Worm (Caenorhabditis elegans) whole organism, young adult: Measurements from ENCODE around the gene cht-6.

Source experiments
- B0261.1 ChIP-seq: sonication (generic microtip); optimal IDR thresholded peaks from 2 replicates; lab custom pipeline; 2016; ENCODE audit warnings: mild to moderate bottlenecking, missing genetic modification characterization, moderate library complexity, missing compliant biosample characterization
- B0336.3 ChIP-seq: fragments of 200-800 bp; sonication (Bioruptor generic); IDR thresholded peaks from 2 replicates; pipeline ENCODE4 v1.3.6; 2022; ENCODE audit warnings: missing genetic modification characterization, missing compliant biosample characterization
- D2030.7 ChIP-seq: fragments of 200-800 bp; sonication (Bioruptor generic); IDR thresholded peaks from 2 replicates; pipeline ENCODE4 v1.3.6; 2022; ENCODE audit warnings: missing genetic modification reagents, missing genetic modification characterization, missing compliant biosample characterization
- F22D6.2 ChIP-seq: sonication (generic microtip); optimal IDR thresholded peaks from 2 replicates; lab custom pipeline; 2016; ENCODE audit warnings: mild to moderate bottlenecking, missing genetic modification characterization, missing compliant biosample characterization
- F33H1.4 ChIP-seq: fragments of 200-800 bp; sonication (Bioruptor generic); IDR thresholded peaks from 2 replicates; pipeline ENCODE4 v1.3.6; 2022; ENCODE audit warnings: missing genetic modification reagents, missing genetic modification characterization, missing compliant biosample characterization
- F39B2.1 ChIP-seq: fragments of 200-800 bp; sonication (Bioruptor generic); IDR thresholded peaks from 2 replicates; pipeline ENCODE4 v1.3.6; 2022; ENCODE audit warnings: missing genetic modification reagents, missing genetic modification characterization, missing compliant biosample characterization
- Y67H2A.10 ChIP-seq: fragments of 200-800 bp; sonication (Bioruptor generic); conservative IDR thresholded peaks from 2 replicates; pipeline ENCODE4 v1.3.6; 2022; ENCODE audit warnings: missing genetic modification reagents, missing genetic modification characterization, missing compliant biosample characterization
- ZK185.1 ChIP-seq: sonication (generic microtip); optimal IDR thresholded peaks from 2 replicates; lab custom pipeline; 2016; ENCODE audit warnings: mild to moderate bottlenecking, missing genetic modification characterization, missing compliant biosample characterization; ENCODE audit not compliant: poor library complexity, severe bottlenecking
- ama-1 ChIP-seq, 3 experiments: fragments of 150-350 bp in 1 of 3; sonication (generic microtip) in 2 of 3; optimal IDR thresholded peaks; 2 replicates each; lab custom pipeline; 2014 to 2018; ENCODE audit warnings: missing biosample characterization in 2 of 3, missing genetic modification characterization in 2 of 3, missing genetic modification reagents in 2 of 3
- aptf-2 ChIP-seq: fragments of 200-800 bp; sonication (Bioruptor generic); conservative IDR thresholded peaks from 2 replicates; pipeline ENCODE4 v1.3.6; 2022; ENCODE audit warnings: missing genetic modification reagents, missing genetic modification characterization, missing compliant biosample characterization
- aptf-3 ChIP-seq: fragments of 200-800 bp; sonication (Bioruptor generic); IDR thresholded peaks from 2 replicates; pipeline ENCODE4 v1.3.6; 2022; ENCODE audit warnings: missing genetic modification characterization, missing compliant biosample characterization
- attf-5 ChIP-seq: fragments of 200-800 bp; sonication (Bioruptor generic); optimal IDR thresholded peaks from 2 replicates; lab custom pipeline; 2018; ENCODE audit warnings: mild to moderate bottlenecking, missing genetic modification characterization, missing compliant biosample characterization
- attf-6 ChIP-seq: fragments of 200-800 bp; sonication (Bioruptor generic); IDR thresholded peaks from 2 replicates; pipeline ENCODE4 v1.3.6; 2022; ENCODE audit warnings: missing genetic modification reagents, missing genetic modification characterization, missing compliant biosample characterization
- ceh-40 ChIP-seq: fragments of 200-800 bp; sonication (Bioruptor generic); IDR thresholded peaks from 2 replicates; pipeline ENCODE4 v1.3.6; 2022; ENCODE audit warnings: missing genetic modification characterization, missing compliant biosample characterization
- die-1 ChIP-seq: sonication (generic microtip); optimal IDR thresholded peaks from 2 replicates; lab custom pipeline; 2016; ENCODE audit warnings: missing genotype, mild to moderate bottlenecking, missing genetic modification characterization, missing compliant biosample characterization
- egrh-3 ChIP-seq: fragments of 200-800 bp; sonication (Bioruptor generic); IDR thresholded peaks from 2 replicates; pipeline ENCODE4 v1.3.6; 2022; ENCODE audit warnings: missing genetic modification reagents, missing genetic modification characterization, missing compliant biosample characterization
- ets-4 ChIP-seq: fragments of 200-800 bp; sonication (Bioruptor generic); optimal IDR thresholded peaks from 2 replicates; lab custom pipeline; 2018; ENCODE audit warnings: mild to moderate bottlenecking, missing genetic modification characterization, missing compliant biosample characterization
- hlh-12 ChIP-seq: sonication (generic microtip); optimal IDR thresholded peaks from 2 replicates; lab custom pipeline; 2016; ENCODE audit warnings: missing genetic modification characterization, missing compliant biosample characterization
- hmg-1.2 ChIP-seq: fragments of 200-800 bp; sonication (Bioruptor generic); IDR thresholded peaks from 2 replicates; pipeline ENCODE4 v1.3.6; 2022; ENCODE audit warnings: missing genetic modification reagents, missing genetic modification characterization, missing compliant biosample characterization
- let-607 ChIP-seq, 2 experiments: fragments of 200-800 bp in 1 of 2; sonication (Bioruptor generic) in 1 of 2; sonication (generic microtip) in 1 of 2; optimal IDR thresholded peaks; 2 replicates each; lab custom pipeline; 2016 to 2018; ENCODE audit warnings: mild to moderate bottlenecking in 2 of 2, missing compliant biosample characterization in 2 of 2, missing genetic modification characterization in 2 of 2, moderate library complexity in 2 of 2, missing genotype in 1 of 2
- lin-35 ChIP-seq, 3 experiments: fragments of 150-350 bp in 2 of 3; sonication (generic microtip) in 1 of 3; optimal IDR thresholded peaks; 2 replicates each; lab custom pipeline; 2014 to 2018; ENCODE audit warnings: missing biosample characterization in 3 of 3, missing genetic modification characterization in 3 of 3, missing genetic modification reagents in 3 of 3
- lin-40 ChIP-seq: sonication (generic microtip); optimal IDR thresholded peaks from 2 replicates; lab custom pipeline; 2016; ENCODE audit warnings: missing genetic modification characterization, mild to moderate bottlenecking, missing compliant biosample characterization, missing genotype, missing genetic modification reagents
- lin-54 ChIP-seq: fragments of 200-800 bp; sonication (Bioruptor generic); optimal IDR thresholded peaks from 2 replicates; lab custom pipeline; 2018; ENCODE audit warnings: mild to moderate bottlenecking, missing genetic modification characterization, missing compliant biosample characterization
- lsy-27 ChIP-seq: sonication (generic microtip); optimal IDR thresholded peaks from 2 replicates; lab custom pipeline; 2017; ENCODE audit warnings: missing genetic modification characterization, mild to moderate bottlenecking, missing compliant biosample characterization, antibody characterized with exemption, missing genotype, borderline replicate concordance; ENCODE audit not compliant: insufficient read depth
- madf-6 ChIP-seq: fragments of 200-800 bp; sonication (Bioruptor generic); IDR thresholded peaks from 2 replicates; pipeline ENCODE4 v1.3.6; 2022; ENCODE audit warnings: missing genetic modification reagents, missing genetic modification characterization, missing compliant biosample characterization
- mcd-1 ChIP-seq: fragments of 200-800 bp; sonication (Bioruptor generic); IDR thresholded peaks from 2 replicates; pipeline ENCODE4 v1.3.6; 2022; ENCODE audit warnings: missing genetic modification reagents, missing genetic modification characterization, missing compliant biosample characterization
- nfya-2 ChIP-seq: fragments of 200-800 bp; sonication (Bioruptor generic); IDR thresholded peaks from 2 replicates; pipeline ENCODE4 v1.3.6; 2022; ENCODE audit warnings: missing genetic modification reagents, missing genetic modification characterization, missing compliant biosample characterization
- nhr-179 ChIP-seq: sonication (generic microtip); optimal IDR thresholded peaks from 2 replicates; lab custom pipeline; 2016; ENCODE audit warnings: mild to moderate bottlenecking, missing genetic modification characterization, missing compliant biosample characterization
- nhr-27 ChIP-seq: fragments of 200-800 bp; sonication (Bioruptor generic); optimal IDR thresholded peaks from 2 replicates; lab custom pipeline; 2018; ENCODE audit warnings: mild to moderate bottlenecking, missing genetic modification characterization, moderate library complexity, missing compliant biosample characterization
- nhr-80 ChIP-seq: sonication (generic microtip); optimal IDR thresholded peaks from 2 replicates; lab custom pipeline; 2016; ENCODE audit warnings: missing genetic modification characterization, missing compliant biosample characterization
- pha-4 ChIP-seq: fragments of 150-350 bp; sonication (generic microtip); optimal IDR thresholded peaks from 2 replicates; lab custom pipeline; 2014; ENCODE audit warnings: missing biosample characterization, missing genetic modification reagents, missing genetic modification characterization
- rec-8 ChIP-seq, 2 experiments: sonication (generic microtip); optimal IDR thresholded peaks; 2 replicates each; lab custom pipeline; 2016; ENCODE audit warnings: mild to moderate bottlenecking in 2 of 2, missing genetic modification characterization in 2 of 2, missing genetic modification reagents in 2 of 2, missing genotype in 2 of 2, missing biosample characterization in 1 of 2, missing compliant biosample characterization in 1 of 2, moderate library complexity in 1 of 2
- rpc-1 ChIP-seq, 2 experiments: fragments of 150-350 bp in 1 of 2; sonication (generic microtip) in 1 of 2; optimal IDR thresholded peaks; 2 replicates each; lab custom pipeline; 2014 to 2018; ENCODE audit warnings: missing biosample characterization in 1 of 2, missing genetic modification characterization in 1 of 2, missing genetic modification reagents in 1 of 2, missing genotype in 1 of 2
- snpc-4 ChIP-seq, 5 experiments: fragments of 150-350 bp in 1 of 5; sonication (generic microtip) in 4 of 5; optimal IDR thresholded peaks; 2 replicates each; lab custom pipeline; 2014 to 2018; ENCODE audit warnings: missing genetic modification characterization in 5 of 5, missing biosample characterization in 3 of 5, antibody characterized with exemption in 2 of 5, mild to moderate bottlenecking in 2 of 5, missing compliant biosample characterization in 2 of 5, missing genotype in 2 of 5, moderate library complexity in 2 of 5, missing genetic modification reagents in 1 of 5
- tbp1 ChIP-seq: fragments of 200-800 bp; sonication (Bioruptor generic); optimal IDR thresholded peaks from 2 replicates; lab custom pipeline; 2018; ENCODE audit warnings: mild to moderate bottlenecking, missing genetic modification characterization, missing compliant biosample characterization
- unc-62 ChIP-seq: fragments of 150-350 bp; optimal IDR thresholded peaks from 2 replicates; lab custom pipeline; 2014; ENCODE audit warnings: missing biosample characterization, missing genetic modification reagents, missing genetic modification characterization
- ztf-18 ChIP-seq: sonication (generic microtip); optimal IDR thresholded peaks from 2 replicates; lab custom pipeline; 2016; ENCODE audit warnings: missing genotype, mild to moderate bottlenecking, missing genetic modification characterization, missing compliant biosample characterization
- ztf-28 ChIP-seq: fragments of 200-800 bp; sonication (Bioruptor generic); IDR thresholded peaks from 2 replicates; pipeline ENCODE4 v1.3.6; 2022; ENCODE audit warnings: missing genetic modification reagents, missing genetic modification characterization, missing compliant biosample characterization

cht-6 gene

ce11 chrV:6414985-6415384, at the start of gene cht-6:
Gene cht-6, plus strand, starts transcription at chrV:6414993.
- TF ChIP-seq ztf-28 (GFP tag; lab: Robert Waterston, UW) (no peak), attf-6 (no peak), F39B2.1 (GFP tag; lab: Robert Waterston, UW) (no peak), ztf-18 (tag; lab: Kevin White, UChicago) (no peak), D2030.7 (GFP tag; lab: Robert Waterston, UW) (no peak), madf-6 (no peak), rpc-1 (optimal IDR thresholded peaks at IDR 0.05; lab: Kevin White, UChicago) (no peak), rpc-1 (tag; optimal IDR thresholded peaks at IDR 0.05; lab: Kevin White, UChicago) (no peak), ets-4 (no peak), rec-8 (tag; optimal IDR thresholded peaks at IDR 0.05; lab: Kevin White, UChicago) (no peak), pha-4 (tag; lab: Kevin White, UChicago) (no peak), unc-62 (no peak), nfya-2 (GFP tag; lab: Robert Waterston, UW) (no peak), Y67H2A.10 (GFP tag; lab: Robert Waterston, UW) (no peak), die-1 (tag; lab: Kevin White, UChicago) (no peak), F22D6.2 (tag; lab: Kevin White, UChicago) (no peak), mcd-1 (no peak), aptf-2 (GFP tag; lab: Robert Waterston, UW) (no peak), snpc-4 (GFP tag; optimal IDR thresholded peaks at IDR 0.05; lab: Kevin White, UChicago) (no peak), snpc-4 (tag; optimal IDR thresholded peaks at IDR 0.05; lab: Kevin White, UChicago) (no peak)

- peak; percentile 10 for TF ChIP-seq tbp1
- peak; percentile 49; the same call in 1 of the 2 replicates for TF ChIP-seq hmg-1.2 (GFP tag; lab: Robert Waterston, UW)
- peak; percentile 12 for TF ChIP-seq lin-40 (tag; lab: Kevin White, UChicago)
- TF ChIP-seq nhr-80 (tag; lab: Kevin White, UChicago): peak; percentile 22
- TF ChIP-seq ztf-18 (tag; lab: Kevin White, UChicago): no peak
- no peak for TF ChIP-seq nhr-179 (tag; lab: Kevin White, UChicago)
These were observed 49.2 kb upstream of the cht-6 start, which contains the start of gene cest-33 for ce11 chrV:6365597-6365996. Gene cest-33, minus strand, starts transcription at chrV:6365671.

ce11 chrV:6368494-6368893, 46.3 kb upstream of the cht-6 start:
- TF ChIP-seq let-607 (tag; optimal IDR thresholded peaks at IDR 0.05; lab: Kevin White, UChicago) (no peak), attf-6 (no peak), snpc-4 (GFP tag; optimal IDR thresholded peaks at IDR 0.05; lab: Kevin White, UChicago) (no peak), snpc-4 (tag; optimal IDR thresholded peaks at IDR 0.05; lab: Kevin White, UChicago) (no peak), hlh-12 (no peak), attf-5 (GFP tag; lab: Kevin White, UChicago) (no peak), ZK185.1 (tag; lab: Kevin White, UChicago) (no peak), ceh-40 (GFP tag; lab: Robert Waterston, UW) (no peak), nhr-27 (tag; lab: Kevin White, UChicago) (no peak), B0336.3 (GFP tag; lab: Robert Waterston, UW) (no peak), lin-35 (GFP tag; optimal IDR thresholded peaks at IDR 0.05; lab: Kevin White, UChicago) (no peak), ztf-18 (tag; lab: Kevin White, UChicago) (no peak), egrh-3 (GFP tag; lab: Robert Waterston, UW) (no peak), aptf-3 (no peak), B0261.1 (no peak), lsy-27 (tag; lab: Kevin White, UChicago) (no peak), F22D6.2 (tag; lab: Kevin White, UChicago) (no peak), F33H1.4 (no peak), ama-1 (optimal IDR thresholded peaks at IDR 0.05; lab: Kevin White, UChicago) (no peak), ama-1 (GFP tag; optimal IDR thresholded peaks at IDR 0.05; lab: Kevin White, UChicago) (no peak), lin-54 (GFP tag; lab: Kevin White, UChicago) (no peak), pha-4 (tag; lab: Kevin White, UChicago) (no peak)
